Fruit fly (Drosophila melanogaster) whole organism, adult: ENCODE data around the gene CG7320.

Experiments used
- CG11617 ChIP-seq: fragments of 200-800 bp; sonication (Bioruptor generic); optimal IDR thresholded peaks from 2 replicates; lab custom pipeline; 2017; ENCODE audit warnings: mild to moderate bottlenecking, missing biosample characterization, missing genetic modification reagents, missing genetic modification characterization
- CG12768 ChIP-seq: fragments of 200-800 bp; sonication (Bioruptor generic); optimal IDR thresholded peaks from 2 replicates; lab custom pipeline; 2017; ENCODE audit warnings: missing biosample characterization, missing genetic modification characterization, mild to moderate bottlenecking, moderate library complexity, missing genetic modification reagents
- CG14711 ChIP-seq: fragments of 200-800 bp; sonication (Bioruptor generic); optimal IDR thresholded peaks from 2 replicates; lab custom pipeline; 2018; ENCODE audit warnings: missing biosample characterization, mild to moderate bottlenecking, missing genetic modification characterization, moderate library complexity
- CG1620 ChIP-seq: fragments of 200-800 bp; sonication (Bioruptor generic); optimal IDR thresholded peaks from 2 replicates; lab custom pipeline; 2016; ENCODE audit warnings: missing biosample characterization, missing genetic modification characterization
- CG33017 ChIP-seq: fragments of 200-800 bp; sonication (Bioruptor generic); optimal IDR thresholded peaks from 2 replicates; lab custom pipeline; 2018; ENCODE audit warnings: missing biosample characterization, mild to moderate bottlenecking, missing genetic modification characterization, moderate library complexity
- CG5204 ChIP-seq: fragments of 200-800 bp; sonication (Bioruptor generic); optimal IDR thresholded peaks from 2 replicates; lab custom pipeline; 2016; ENCODE audit warnings: missing biosample characterization, missing genetic modification characterization
- CG7045 ChIP-seq: fragments of 200-800 bp; sonication (Bioruptor generic); optimal IDR thresholded peaks from 2 replicates; lab custom pipeline; 2017; ENCODE audit warnings: missing biosample characterization, mild to moderate bottlenecking, missing genetic modification characterization
- CG7101 ChIP-seq: fragments of 200-800 bp; sonication (Bioruptor generic); optimal IDR thresholded peaks from 2 replicates; lab custom pipeline; 2018; ENCODE audit warnings: missing biosample characterization, mild to moderate bottlenecking, missing genetic modification characterization, moderate library complexity
- Clk ChIP-seq: fragments of 200-800 bp; sonication (Bioruptor generic); optimal IDR thresholded peaks from 2 replicates; lab custom pipeline; 2017; ENCODE audit warnings: missing biosample characterization, missing genetic modification characterization
- Crg-1 ChIP-seq: fragments of 200-800 bp; sonication (Bioruptor generic); optimal IDR thresholded peaks from 2 replicates; lab custom pipeline; 2016; ENCODE audit warnings: missing biosample characterization, missing genetic modification characterization
- Hr96 ChIP-seq: fragments of 200-800 bp; sonication (Bioruptor generic); optimal IDR thresholded peaks from 2 replicates; lab custom pipeline; 2016; ENCODE audit warnings: missing biosample characterization, missing genetic modification characterization
- Mnt ChIP-seq: fragments of 200-800 bp; sonication (Bioruptor generic); optimal IDR thresholded peaks from 2 replicates; lab custom pipeline; 2016; ENCODE audit warnings: missing biosample characterization, mild to moderate bottlenecking, missing genetic modification characterization
- bab1 ChIP-seq: fragments of 200-800 bp; sonication (Bioruptor generic); optimal IDR thresholded peaks from 3 replicates; lab custom pipeline; 2019; ENCODE audit warnings: missing biosample characterization, mild to moderate bottlenecking, missing genetic modification characterization, moderate library complexity
- cic ChIP-seq: fragments of 200-800 bp; sonication (Bioruptor generic); optimal IDR thresholded peaks from 2 replicates; lab custom pipeline; 2017; ENCODE audit warnings: missing biosample characterization, mild to moderate bottlenecking, missing genetic modification characterization, moderate library complexity
- cnc ChIP-seq, 2 experiments: fragments of >200 bp; optimal IDR thresholded peaks; 2 replicates each; lab custom pipeline; 2017
- kay ChIP-seq: fragments of 200-800 bp; sonication (Bioruptor generic); peaks from one replicate; lab custom pipeline; 2016; ENCODE audit warnings: missing biosample characterization, missing genetic modification characterization, borderline replicate concordance
- ovo ChIP-seq: fragments of 200-800 bp; sonication (Bioruptor generic); optimal IDR thresholded peaks from 2 replicates; lab custom pipeline; 2016; ENCODE audit warnings: missing biosample characterization, missing genetic modification characterization
- pad ChIP-seq: fragments of 200-800 bp; sonication (Bioruptor generic); optimal IDR thresholded peaks from 3 replicates; lab custom pipeline; 2017; ENCODE audit warnings: missing biosample characterization, missing genetic modification characterization, mild to moderate bottlenecking, moderate library complexity, missing genetic modification reagents
- tj ChIP-seq: fragments of 200-800 bp; sonication (Bioruptor generic); optimal IDR thresholded peaks from 3 replicates; lab custom pipeline; 2017; ENCODE audit warnings: missing biosample characterization, mild to moderate bottlenecking, missing genetic modification characterization, moderate library complexity
- toe ChIP-seq: fragments of 200-800 bp; sonication (Bioruptor generic); optimal IDR thresholded peaks from 2 replicates; lab custom pipeline; 2016; ENCODE audit warnings: missing biosample characterization, missing genetic modification characterization

CG7320 gene

dm6 chr3L:18190484-18191220 lies 10.6 kb upstream of the CG7320 start:
- TF ChIP-seq cic: no peak
- no peak for TF ChIP-seq CG12768
- peak; percentile 58 for TF ChIP-seq pad (GFP tag; lab: Kevin White, UChicago)
- peak; percentile 85 for TF ChIP-seq tj (GFP tag; lab: Kevin White, UChicago)
- no peak for TF ChIP-seq kay (GFP tag; lab: Kevin White, UChicago)
- TF ChIP-seq CG11617 (GFP tag; lab: Kevin White, UChicago): no peak
- no peak for TF ChIP-seq CG1620 (GFP tag; lab: Kevin White, UChicago)

- no peak for TF ChIP-seq CG1620 (GFP tag; lab: Kevin White, UChicago)
- no peak for TF ChIP-seq cnc (optimal IDR thresholded peaks at IDR 0.05; lab: Kevin White, UChicago)
- no peak for TF ChIP-seq kay (GFP tag; lab: Kevin White, UChicago)
- no peak for TF ChIP-seq cic
- TF ChIP-seq CG11617 (GFP tag; lab: Kevin White, UChicago): no peak
- TF ChIP-seq toe (GFP tag; lab: Kevin White, UChicago): no peak
- no peak for TF ChIP-seq CG12768
- TF ChIP-seq CG5204 (GFP tag; lab: Kevin White, UChicago): no peak
- TF ChIP-seq CG7101: no peak
- TF ChIP-seq tj (GFP tag; lab: Kevin White, UChicago): no peak
- TF ChIP-seq Hr96: no peak
- TF ChIP-seq ovo (GFP tag; lab: Kevin White, UChicago): no peak
- TF ChIP-seq Crg-1 (GFP tag; lab: Kevin White, UChicago): no peak
- TF ChIP-seq CG14711 (tag; lab: Kevin White, UChicago): no peak
- no peak for TF ChIP-seq pad (GFP tag; lab: Kevin White, UChicago)
- TF ChIP-seq bab1 (GFP tag; lab: Kevin White, UChicago): no peak
- no peak for TF ChIP-seq Clk (GFP tag; lab: Kevin White, UChicago)
- no peak for TF ChIP-seq Mnt (GFP tag; lab: Kevin White, UChicago)
- TF ChIP-seq CG33017: no peak
Observed at dm6 chr3L:18191555-18192135, 9.6 kb upstream of the CG7320 start.

DNA sequence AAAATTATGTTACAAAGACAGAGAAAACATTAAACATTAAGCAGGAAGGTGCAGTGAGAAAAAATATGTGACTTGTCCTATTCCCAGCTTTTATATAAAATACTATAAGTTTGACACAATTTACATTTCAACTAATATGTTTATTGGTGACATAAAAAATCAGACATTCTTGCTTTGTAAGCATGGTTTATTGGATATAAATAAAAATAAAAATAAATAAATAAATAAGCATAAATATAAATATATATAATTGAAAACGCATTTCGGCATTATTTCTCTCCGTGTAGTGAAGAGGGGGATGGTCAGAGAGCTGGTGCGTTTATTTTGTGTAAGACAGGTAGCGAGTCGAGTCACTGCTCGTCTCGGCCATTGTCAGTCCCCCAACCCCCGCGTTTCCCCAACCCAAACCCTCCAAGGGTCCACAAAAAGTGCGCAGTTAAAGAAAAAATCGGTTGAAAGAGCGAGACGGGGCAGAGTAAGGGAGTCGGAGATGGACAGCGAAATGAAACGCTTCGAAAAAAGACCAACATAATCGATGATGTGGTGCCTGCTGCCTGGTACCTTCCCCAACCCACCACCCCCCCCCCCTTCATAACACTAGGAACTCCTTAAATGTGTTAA lies 8.3 kb upstream of the CG7320 start:
- TF ChIP-seq CG7101 (peak; percentile 67), tj (GFP tag; lab: Kevin White, UChicago) (peak; percentile 27), CG14711 (tag; lab: Kevin White, UChicago) (peak; percentile 45), ovo (GFP tag; lab: Kevin White, UChicago) (no peak), Clk (GFP tag; lab: Kevin White, UChicago) (no peak), bab1 (GFP tag; lab: Kevin White, UChicago) (peak; percentile 1), Hr96 (no peak), pad (GFP tag; lab: Kevin White, UChicago) (peak; percentile 13), CG11617 (GFP tag; lab: Kevin White, UChicago) (peak; percentile 17)

dm6 chr3L:18193642-18194041 lies 7.7 kb upstream of the CG7320 start:
- TF ChIP-seq toe (GFP tag; lab: Kevin White, UChicago) (no peak), CG1620 (GFP tag; lab: Kevin White, UChicago) (no peak), bab1 (GFP tag; lab: Kevin White, UChicago) (no peak), CG7101 (no peak), CG7045 (GFP tag; lab: Kevin White, UChicago) (no peak), Clk (GFP tag; lab: Kevin White, UChicago) (no peak)

DNA sequence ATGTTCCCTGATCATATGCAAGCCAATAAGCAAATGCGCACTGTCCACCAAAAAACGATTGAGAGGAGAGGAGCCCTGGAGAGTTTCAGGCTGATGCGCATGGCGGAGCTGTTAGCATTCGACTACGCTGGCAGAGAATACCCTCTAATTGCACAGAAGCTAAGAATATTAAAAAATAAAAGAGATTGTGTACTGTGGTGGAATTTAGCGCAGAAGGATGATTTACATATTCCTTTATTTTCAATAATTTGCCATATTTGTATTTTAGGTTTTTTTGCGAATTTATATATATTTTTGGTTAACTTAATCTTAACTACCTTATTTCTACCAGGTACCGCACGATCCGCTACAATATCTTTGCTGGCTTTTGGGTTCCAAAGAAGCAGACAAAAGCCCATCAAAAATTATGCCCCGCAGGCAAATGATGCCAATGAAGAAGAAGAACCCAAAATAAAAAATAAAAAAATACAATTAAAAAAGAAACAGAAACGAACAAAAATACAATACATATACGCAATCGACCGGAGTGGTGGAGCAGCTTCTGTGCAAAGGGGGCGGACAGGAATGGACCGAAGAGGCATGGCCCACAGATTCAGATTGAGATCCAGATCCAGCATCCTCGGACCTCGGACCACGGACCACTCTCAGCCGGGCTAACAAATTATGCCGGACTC lies 6.8 kb upstream of the CG7320 start:
- no peak for TF ChIP-seq CG14711 (tag; lab: Kevin White, UChicago)
- TF ChIP-seq CG7045 (GFP tag; lab: Kevin White, UChicago): no peak
- peak; percentile 2 for TF ChIP-seq tj (GFP tag; lab: Kevin White, UChicago)
- TF ChIP-seq Mnt (GFP tag; lab: Kevin White, UChicago): no peak
- no peak for TF ChIP-seq cic
- no peak for TF ChIP-seq CG12768
- no peak for TF ChIP-seq CG33017

DNA sequence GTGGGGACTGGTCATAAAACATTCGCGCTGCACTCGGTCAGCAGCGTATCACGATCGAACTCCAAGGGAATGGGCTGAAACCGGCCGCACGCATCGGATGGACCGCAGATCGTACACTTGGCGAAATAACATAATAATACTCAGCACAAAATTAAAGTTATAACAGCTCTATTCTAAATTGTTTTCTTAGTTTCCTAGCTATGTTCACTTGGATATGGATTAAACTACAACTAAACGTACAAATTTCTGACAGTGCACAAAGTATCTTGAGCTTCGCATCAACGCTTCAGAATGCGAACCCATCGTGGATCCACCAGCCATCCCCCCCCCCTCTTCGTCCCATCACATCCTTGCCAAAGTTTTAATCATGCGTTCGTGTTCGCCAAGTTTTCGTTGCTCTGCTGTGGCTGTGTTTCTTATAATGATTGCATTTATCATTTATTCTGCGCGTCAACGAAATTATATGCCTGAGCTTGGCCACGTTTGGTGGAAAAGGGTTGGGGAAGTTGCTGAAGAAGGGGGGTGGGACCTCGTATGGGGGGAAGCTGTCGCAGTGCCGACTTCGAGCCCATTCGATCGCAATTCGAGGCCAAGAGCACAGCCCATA lies 6.2 kb upstream of the CG7320 start:
- TF ChIP-seq Mnt (GFP tag; lab: Kevin White, UChicago) (no peak), pad (GFP tag; lab: Kevin White, UChicago) (no peak), tj (GFP tag; lab: Kevin White, UChicago) (no peak), cnc (optimal IDR thresholded peaks at IDR 0.05; lab: Kevin White, UChicago) (no peak), CG12768 (no peak), Hr96 (no peak), bab1 (GFP tag; lab: Kevin White, UChicago) (no peak), Crg-1 (GFP tag; lab: Kevin White, UChicago) (no peak), kay (GFP tag; lab: Kevin White, UChicago) (no peak), Clk (GFP tag; lab: Kevin White, UChicago) (no peak), CG33017 (no peak), CG1620 (GFP tag; lab: Kevin White, UChicago) (no peak), CG7045 (GFP tag; lab: Kevin White, UChicago) (no peak), CG11617 (GFP tag; lab: Kevin White, UChicago) (no peak), toe (GFP tag; lab: Kevin White, UChicago) (no peak)
